Worm (Caenorhabditis elegans): ENCODE data around the gene nlp-25.

- TF ChIP-seq mab-5 (tag; optimal IDR thresholded peaks at IDR 0.05) (no peak), nhr-12 (tag; optimal IDR thresholded peaks at IDR 0.05) (no peak), snpc-4 (tag; optimal IDR thresholded peaks at IDR 0.05) (no peak), blmp-1 (tag; optimal IDR thresholded peaks at IDR 0.05) (no peak), pha-4 (tag; optimal IDR thresholded peaks at IDR 0.05) (no peak), ces-1 (GFP tag; optimal IDR thresholded peaks at IDR 0.05) (no peak), mep-1 (tag; optimal IDR thresholded peaks at IDR 0.05) (no peak), elt-3 (tag; optimal IDR thresholded peaks at IDR 0.05) (no peak), lin-32 (GFP tag; optimal IDR thresholded peaks at IDR 0.05) (no peak), ztf-11 (tag; optimal IDR thresholded peaks at IDR 0.05) (no peak), unc-62 (GFP tag; optimal IDR thresholded peaks at IDR 0.05) (no peak), cnd-1 (tag; optimal IDR thresholded peaks at IDR 0.05) (no peak), bed-3 (GFP tag; optimal IDR thresholded peaks at IDR 0.05) (no peak)
Measured at ce11 chrV:19605415-19605814, 565 bp upstream of the nlp-25 start.

Measured in whole organism, mixed stage, embryonic.